Worm (Caenorhabditis elegans): ENCODE data around the gene gana-1.

DNA sequence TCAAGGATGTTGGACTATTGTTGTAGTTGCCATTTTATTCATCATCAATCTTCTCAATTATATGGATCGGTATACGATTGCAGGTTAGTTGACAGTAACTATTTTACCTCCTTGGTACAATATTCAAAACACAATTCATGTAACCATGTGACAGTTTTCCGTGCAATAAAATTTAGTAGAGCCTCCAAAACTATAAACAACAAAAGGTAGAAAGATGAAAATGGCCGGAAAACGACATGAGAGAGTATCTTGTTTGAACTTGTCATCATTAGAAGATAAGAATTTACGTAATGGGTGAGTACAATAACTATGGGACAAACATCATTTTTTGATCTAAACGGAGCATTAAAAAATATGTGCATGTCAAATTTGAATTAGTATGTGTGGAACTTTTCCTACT, 28.1 kb downstream of the gana-1 start:
- TF ChIP-seq tbx-2 (tag; optimal IDR thresholded peaks at IDR 0.05), result no peak
- no peak for TF ChIP-seq snpc-4 (tag; optimal IDR thresholded peaks at IDR 0.05)
- no peak for TF ChIP-seq lsy-2 (tag; optimal IDR thresholded peaks at IDR 0.05)
- no peak for TF ChIP-seq C34B4.2 (tag; optimal IDR thresholded peaks at IDR 0.05)
- TF ChIP-seq pqm-1 (tag; optimal IDR thresholded peaks at IDR 0.05), result no peak
- TF ChIP-seq mef-2 (tag; optimal IDR thresholded peaks at IDR 0.05), result no peak
